Worm (Caenorhabditis elegans) whole organism, L1 larva: ENCODE results near the gene srj-53.

Source experiments
- dpl-1 ChIP-seq, 3 experiments: fragments of 150-350 bp in 2 of 3; sonication (generic microtip) in 1 of 3; optimal IDR thresholded peaks; 2 replicates each; lab custom pipeline; 2014 to 2017; ENCODE audit warnings: missing biosample characterization in 3 of 3, missing genetic modification characterization in 3 of 3, missing genetic modification reagents in 3 of 3
- egl-27 ChIP-seq, 2 experiments: fragments of 150-350 bp in 1 of 2; sonication (generic microtip); optimal IDR thresholded peaks; 3 replicates each; lab custom pipeline; 2017 to 2018; ENCODE audit warnings: missing biosample characterization in 2 of 2, missing genetic modification characterization in 2 of 2, missing genetic modification reagents in 2 of 2
- elt-2 ChIP-seq: sonication (generic microtip); optimal IDR thresholded peaks from 2 replicates; lab custom pipeline; 2016; ENCODE audit warnings: missing genetic modification characterization, mild to moderate bottlenecking, inconsistent platforms, missing compliant biosample characterization, missing genetic modification reagents
- fkh-4 ChIP-seq: sonication (generic microtip); optimal IDR thresholded peaks from 2 replicates; lab custom pipeline; 2016; ENCODE audit warnings: missing compliant biosample characterization, missing genetic modification characterization, borderline replicate concordance
- jun-1 ChIP-seq: fragments of 150-350 bp; optimal IDR thresholded peaks from 2 replicates; lab custom pipeline; 2014; ENCODE audit warnings: missing biosample characterization, missing genetic modification reagents, missing genetic modification characterization
- lin-35 ChIP-seq, 2 experiments: fragments of 150-350 bp; optimal IDR thresholded peaks; 2 replicates each; lab custom pipeline; 2014; ENCODE audit warnings: missing biosample characterization in 2 of 2, missing genetic modification characterization in 2 of 2, missing genetic modification reagents in 2 of 2
- mdl-1 ChIP-seq, 2 experiments: fragments of 150-350 bp; optimal IDR thresholded peaks; 2 replicates each; lab custom pipeline; 2014 to 2017; ENCODE audit warnings: missing biosample characterization in 2 of 2, missing genetic modification characterization in 2 of 2, inconsistent platforms in 1 of 2
- nhr-11 ChIP-seq: fragments of 150-350 bp; optimal IDR thresholded peaks from 2 replicates; lab custom pipeline; 2014; ENCODE audit warnings: missing biosample characterization, missing genetic modification characterization
- nhr-71 ChIP-seq: sonication (generic microtip); optimal IDR thresholded peaks from 2 replicates; lab custom pipeline; 2016; ENCODE audit warnings: mild to moderate bottlenecking, missing genetic modification characterization, moderate library complexity, missing compliant biosample characterization
- tbx-2 ChIP-seq: sonication (generic microtip); optimal IDR thresholded peaks from 2 replicates; lab custom pipeline; 2016; ENCODE audit warnings: missing genetic modification characterization, missing compliant biosample characterization
- unc-30 ChIP-seq: sonication (generic microtip); optimal IDR thresholded peaks from 2 replicates; lab custom pipeline; 2017; ENCODE audit warnings: missing biosample characterization, missing genetic modification characterization
- ztf-11 ChIP-seq, 2 experiments: sonication (generic microtip); optimal IDR thresholded peaks; 2 replicates each; lab custom pipeline; 2016 to 2017; ENCODE audit warnings: missing genetic modification characterization in 2 of 2, missing biosample characterization in 1 of 2, missing compliant biosample characterization in 1 of 2
- ztf-4 ChIP-seq: fragments of 150-350 bp; optimal IDR thresholded peaks from 2 replicates; lab custom pipeline; 2014; ENCODE audit warnings: missing biosample characterization, missing genetic modification characterization

ce11 chrV:692720-693422 lies 1.7 kb downstream of the srj-53 start, which contains the start of gene srx-4:
- no peak for TF ChIP-seq nhr-71
- TF ChIP-seq mdl-1 (tag; optimal IDR thresholded peaks at IDR 0.05; lab: Kevin White, UChicago) = no peak
- no peak for TF ChIP-seq ztf-4 (tag; lab: Kevin White, UChicago)
- TF ChIP-seq tbx-2 = no peak
- no peak for TF ChIP-seq ztf-11 (tag; optimal IDR thresholded peaks at IDR 0.05; lab: Kevin White, UChicago)
- no peak for TF ChIP-seq fkh-4 (tag; lab: Kevin White, UChicago)
- no peak for TF ChIP-seq unc-30 (tag; lab: Kevin White, UChicago)
- no peak for TF ChIP-seq lin-35 (GFP tag; optimal IDR thresholded peaks at IDR 0.05; lab: Kevin White, UChicago)
- no peak for TF ChIP-seq jun-1
- no peak for TF ChIP-seq dpl-1 (GFP tag; optimal IDR thresholded peaks at IDR 0.05; lab: Kevin White, UChicago)
- TF ChIP-seq egl-27 (tag; optimal IDR thresholded peaks at IDR 0.05; lab: Kevin White, UChicago) = no peak
- TF ChIP-seq elt-2 = no peak
- TF ChIP-seq nhr-11 = no peak
